Worm (Caenorhabditis elegans): ENCODE data around the gene irld-14.

ce11 chrV:14992627-14993117, 3.7 kb upstream of the irld-14 start, which contains the start of gene T01C3.3:
- TF ChIP-seq T22C8.4 (GFP tag; IDR thresholded peaks at IDR 0.05): no peak
- TF ChIP-seq tab-1 (GFP tag; IDR thresholded peaks at IDR 0.05): no peak
- TF ChIP-seq flt-1 (GFP tag; IDR thresholded peaks at IDR 0.05): no peak
- no peak for TF ChIP-seq med-1 (GFP tag; optimal IDR thresholded peaks at IDR 0.05; ENCODE audit: insufficient read depth)
- TF ChIP-seq ztf-23 (GFP tag; IDR thresholded peaks at IDR 0.05): no peak
- TF ChIP-seq cog-1 (tag; optimal IDR thresholded peaks at IDR 0.05): no peak
- no peak for TF ChIP-seq ztf-29 (GFP tag; IDR thresholded peaks at IDR 0.05)
- TF ChIP-seq ref-1 (GFP tag; conservative IDR thresholded peaks at IDR 0.05): no peak

Measured in whole organism, midembryonic.